Worm (Caenorhabditis elegans) whole organism, mixed stage, embryonic: Measurements from ENCODE around the gene F22E12.3.

Experiments
- M03D4.4 ChIP-seq: sonication (generic microtip); optimal IDR thresholded peaks from 2 replicates; lab custom pipeline; 2017; ENCODE audit warnings: mild to moderate bottlenecking, missing genetic modification characterization, missing compliant biosample characterization
- bed-3 ChIP-seq: fragments of 200-800 bp; sonication (Bioruptor generic); optimal IDR thresholded peaks from 3 replicates; lab custom pipeline; 2018; ENCODE audit warnings: mild to moderate bottlenecking, missing genetic modification characterization, moderate library complexity, missing compliant biosample characterization
- blmp-1 ChIP-seq: fragments of 150-350 bp; optimal IDR thresholded peaks from 2 replicates; lab custom pipeline; 2014; ENCODE audit warnings: missing biosample characterization, missing genetic modification characterization
- ceh-39 ChIP-seq: fragments of 150-350 bp; optimal IDR thresholded peaks from 2 replicates; lab custom pipeline; 2014; ENCODE audit warnings: missing biosample characterization, missing genetic modification characterization
- ceh-43 ChIP-seq: fragments of 200-800 bp; sonication (Bioruptor generic); optimal IDR thresholded peaks from 2 replicates; lab custom pipeline; 2018; ENCODE audit warnings: mild to moderate bottlenecking, missing genetic modification characterization, moderate library complexity, missing compliant biosample characterization
- ces-1 ChIP-seq: fragments of 150-350 bp; optimal IDR thresholded peaks from 2 replicates; lab custom pipeline; 2014; ENCODE audit warnings: missing biosample characterization, missing genetic modification reagents, missing genetic modification characterization
- cnd-1 ChIP-seq: fragments of 200-800 bp; sonication (Bioruptor generic); optimal IDR thresholded peaks from 2 replicates; lab custom pipeline; 2018; ENCODE audit warnings: mild to moderate bottlenecking, missing genetic modification characterization, missing compliant biosample characterization
- drap-1 ChIP-seq: fragments of 200-800 bp; sonication (Bioruptor generic); optimal IDR thresholded peaks from 3 replicates; lab custom pipeline; 2018; ENCODE audit warnings: mild to moderate bottlenecking, missing genetic modification characterization, missing compliant biosample characterization
- elt-1 ChIP-seq: sonication (generic microtip); optimal IDR thresholded peaks from 2 replicates; lab custom pipeline; 2017; ENCODE audit warnings: missing genetic modification characterization, mild to moderate bottlenecking, missing compliant biosample characterization, antibody characterized with exemption, moderate library complexity, borderline replicate concordance; ENCODE audit not compliant: insufficient read depth
- elt-3 ChIP-seq: fragments of 150-350 bp; optimal IDR thresholded peaks from 2 replicates; lab custom pipeline; 2014; ENCODE audit warnings: missing biosample characterization, missing genetic modification characterization
- flh-1 ChIP-seq: fragments of 200-800 bp; sonication (Bioruptor generic); optimal IDR thresholded peaks from 2 replicates; lab custom pipeline; 2018; ENCODE audit warnings: mild to moderate bottlenecking, missing genetic modification characterization, moderate library complexity, missing compliant biosample characterization
- ham-2 ChIP-seq: fragments of 200-800 bp; sonication (Bioruptor generic); optimal IDR thresholded peaks from 2 replicates; lab custom pipeline; 2018; ENCODE audit warnings: mild to moderate bottlenecking, missing genetic modification characterization, missing compliant biosample characterization
- hlh-1 ChIP-seq: fragments of 150-350 bp; optimal IDR thresholded peaks from 2 replicates; lab custom pipeline; 2014; ENCODE audit warnings: missing biosample characterization, missing genetic modification reagents, missing genetic modification characterization
- lin-13 ChIP-seq: fragments of 150-350 bp; optimal IDR thresholded peaks from 2 replicates; lab custom pipeline; 2014; ENCODE audit warnings: missing biosample characterization, missing genetic modification characterization
- lin-32 ChIP-seq: fragments of 200-800 bp; sonication (Bioruptor generic); optimal IDR thresholded peaks from 2 replicates; lab custom pipeline; 2018; ENCODE audit warnings: mild to moderate bottlenecking, missing genetic modification characterization, missing compliant biosample characterization
- lsy-2 ChIP-seq: fragments of 150-350 bp; optimal IDR thresholded peaks from 2 replicates; lab custom pipeline; 2014; ENCODE audit warnings: missing biosample characterization, missing genetic modification characterization
- mab-5 ChIP-seq: fragments of 150-350 bp; optimal IDR thresholded peaks from 2 replicates; lab custom pipeline; 2014; ENCODE audit warnings: missing biosample characterization, missing genetic modification characterization
- mep-1 ChIP-seq: fragments of 150-350 bp; optimal IDR thresholded peaks from 2 replicates; lab custom pipeline; 2017; ENCODE audit warnings: missing biosample characterization, missing genetic modification reagents, missing genetic modification characterization, inconsistent platforms
- mls-2 ChIP-seq: sonication (generic microtip); optimal IDR thresholded peaks from 2 replicates; lab custom pipeline; 2016; ENCODE audit warnings: mild to moderate bottlenecking, missing genetic modification characterization, moderate library complexity, missing compliant biosample characterization
- nhr-12 ChIP-seq: fragments of 150-350 bp; optimal IDR thresholded peaks from 2 replicates; lab custom pipeline; 2014; ENCODE audit warnings: missing biosample characterization, missing genetic modification characterization
- nhr-2 ChIP-seq: fragments of 150-350 bp; optimal IDR thresholded peaks from 2 replicates; lab custom pipeline; 2014; ENCODE audit warnings: missing biosample characterization, missing genetic modification characterization
- nhr-237 ChIP-seq: fragments of 150-350 bp; optimal IDR thresholded peaks from 2 replicates; lab custom pipeline; 2014; ENCODE audit warnings: missing biosample characterization, missing genetic modification characterization
- nhr-28 ChIP-seq: fragments of 150-350 bp; optimal IDR thresholded peaks from 2 replicates; lab custom pipeline; 2014; ENCODE audit warnings: missing biosample characterization, missing genetic modification characterization
- nhr-76 ChIP-seq: sonication (generic microtip); optimal IDR thresholded peaks from 2 replicates; lab custom pipeline; 2017; ENCODE audit warnings: missing biosample characterization, missing genetic modification characterization
- pha-4 ChIP-seq: fragments of 150-350 bp; optimal IDR thresholded peaks from 2 replicates; lab custom pipeline; 2018; ENCODE audit warnings: missing biosample characterization, missing genetic modification reagents, missing genetic modification characterization
- sptf-1 ChIP-seq: sonication (generic microtip); optimal IDR thresholded peaks from 2 replicates; lab custom pipeline; 2017; ENCODE audit warnings: mild to moderate bottlenecking, missing genetic modification characterization, moderate library complexity, missing compliant biosample characterization
- tbx-8 ChIP-seq: fragments of 200-800 bp; sonication (Bioruptor generic); optimal IDR thresholded peaks from 2 replicates; lab custom pipeline; 2018; ENCODE audit warnings: mild to moderate bottlenecking, missing genetic modification characterization, moderate library complexity, missing compliant biosample characterization
- unc-120 ChIP-seq: sonication (generic microtip); optimal IDR thresholded peaks from 2 replicates; lab custom pipeline; 2017; ENCODE audit warnings: missing genetic modification characterization, missing compliant biosample characterization; ENCODE audit not compliant: poor library complexity, severe bottlenecking
- unc-39 ChIP-seq: fragments of 150-350 bp; optimal IDR thresholded peaks from 2 replicates; lab custom pipeline; 2014; ENCODE audit warnings: missing biosample characterization, missing genetic modification characterization
- unc-62 ChIP-seq: fragments of 150-350 bp; optimal IDR thresholded peaks from 2 replicates; lab custom pipeline; 2014; ENCODE audit warnings: missing biosample characterization, missing genetic modification reagents, missing genetic modification characterization
- zip-8 ChIP-seq: fragments of 150-350 bp; optimal IDR thresholded peaks from 2 replicates; lab custom pipeline; 2014; ENCODE audit warnings: missing biosample characterization, missing genetic modification characterization
- ztf-11 ChIP-seq: fragments of 150-350 bp; optimal IDR thresholded peaks from 2 replicates; lab custom pipeline; 2014; ENCODE audit warnings: missing biosample characterization, missing genetic modification characterization

F22E12.3 gene

DNA sequence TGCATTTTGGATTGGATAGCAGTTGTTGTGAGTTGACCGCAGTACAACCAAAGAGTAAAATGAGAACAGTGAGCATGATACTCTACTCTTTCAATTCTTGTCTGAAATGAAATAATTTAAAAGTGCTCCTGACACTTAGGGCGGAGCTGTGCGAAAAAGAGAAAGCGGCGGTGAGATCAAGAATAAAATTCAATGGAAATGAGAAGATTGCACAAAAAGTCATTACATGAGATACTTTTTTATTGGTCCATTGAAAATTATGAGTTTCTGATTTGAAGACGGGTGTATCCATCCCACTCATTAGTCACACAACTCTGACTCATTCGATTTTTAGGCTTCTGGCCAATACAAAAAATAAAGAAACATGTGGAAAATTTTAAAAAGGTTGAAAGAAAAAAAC lies 5.9 kb downstream of the F22E12.3 start, which contains the start of gene F22E12.1:
TSS of gene F22E12.1 (minus strand) at position 101 of the 400 bp plus-strand sequence.
- no peak for TF ChIP-seq mab-5 (tag; lab: Kevin White, UChicago)
- no peak for TF ChIP-seq ztf-11 (tag; lab: Kevin White, UChicago)
- no peak for TF ChIP-seq drap-1
- no peak for TF ChIP-seq cnd-1 (tag; lab: Kevin White, UChicago)
- TF ChIP-seq nhr-28 (tag; lab: Kevin White, UChicago): no peak
- no peak for TF ChIP-seq nhr-76
- no peak for TF ChIP-seq sptf-1
- no peak for TF ChIP-seq pha-4 (tag; lab: Kevin White, UChicago)
- TF ChIP-seq lin-13 (tag; lab: Kevin White, UChicago): no peak
- no peak for TF ChIP-seq ceh-43
- no peak for TF ChIP-seq M03D4.4 (tag; lab: Kevin White, UChicago)
- no peak for TF ChIP-seq unc-39 (tag; lab: Kevin White, UChicago)
- TF ChIP-seq elt-3 (tag; lab: Kevin White, UChicago): no peak

- TF ChIP-seq unc-120 (tag; lab: Kevin White, UChicago) (no peak), unc-62 (GFP tag; lab: Kevin White, UChicago) (no peak), blmp-1 (no peak), ztf-11 (tag; lab: Kevin White, UChicago) (no peak), flh-1 (no peak), cnd-1 (tag; lab: Kevin White, UChicago) (no peak), lin-32 (GFP tag; lab: Kevin White, UChicago) (no peak), elt-1 (tag; lab: Kevin White, UChicago) (no peak), nhr-28 (tag; lab: Kevin White, UChicago) (no peak), mep-1 (tag; lab: Kevin White, UChicago) (no peak), nhr-2 (tag; lab: Kevin White, UChicago) (no peak), mls-2 (tag; lab: Kevin White, UChicago) (no peak), ham-2 (GFP tag; lab: Kevin White, UChicago) (no peak), unc-39 (tag; lab: Kevin White, UChicago) (no peak), nhr-12 (tag; lab: Kevin White, UChicago) (no peak)
- TF ChIP-seq, all 35 proteins: peak for 0
Measured at ce11 chrV:10453466-10453865, 9.7 kb downstream of the F22E12.3 start, which contains the start of gene Y32F6A.5. Gene Y32F6A.5, minus strand, starts transcription at chrV:10453605.

ce11 chrV:10441135-10442024 lies 21.8 kb downstream of the F22E12.3 start, which contains the start of gene pap-1:
Gene pap-1, plus strand, starts transcription at chrV:10441974.
- TF ChIP-seq unc-120 (tag; lab: Kevin White, UChicago) (peak; percentile 8), lsy-2 (peak; percentile 61), unc-62 (GFP tag; lab: Kevin White, UChicago) (no peak)

DNA sequence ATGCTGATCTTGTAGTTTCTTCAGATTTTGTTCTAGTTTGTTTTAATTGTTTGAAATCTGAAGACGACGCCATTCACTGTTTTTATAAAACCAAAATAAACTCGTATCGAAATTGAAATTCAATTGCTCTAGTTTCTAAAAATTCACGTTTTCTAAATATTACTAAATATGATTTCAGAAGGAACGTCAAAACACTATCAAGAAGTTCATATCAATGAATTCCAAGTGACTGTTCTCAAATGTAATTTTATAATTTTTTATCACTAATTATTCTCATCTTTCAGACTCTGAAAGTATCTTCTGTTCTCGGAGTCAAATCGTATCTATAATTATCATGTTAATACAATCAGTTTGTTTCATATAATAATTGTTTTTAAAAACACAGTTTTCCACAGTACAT lies 22.5 kb downstream of the F22E12.3 start, which contains the start of gene snf-10:
TSS of gene snf-10 (minus strand) at position 101 of the 400 bp plus-strand sequence.
- TF ChIP-seq M03D4.4 (tag; lab: Kevin White, UChicago) (no peak), pha-4 (tag; lab: Kevin White, UChicago) (no peak), ceh-43 (no peak), bed-3 (GFP tag; lab: Kevin White, UChicago) (no peak), nhr-12 (tag; lab: Kevin White, UChicago) (no peak), ceh-39 (tag; lab: Kevin White, UChicago) (no peak), unc-120 (tag; lab: Kevin White, UChicago) (no peak), mep-1 (tag; lab: Kevin White, UChicago) (no peak), sptf-1 (no peak), tbx-8 (GFP tag; lab: Kevin White, UChicago) (no peak), drap-1 (no peak), zip-8 (tag; lab: Kevin White, UChicago) (no peak)

DNA sequence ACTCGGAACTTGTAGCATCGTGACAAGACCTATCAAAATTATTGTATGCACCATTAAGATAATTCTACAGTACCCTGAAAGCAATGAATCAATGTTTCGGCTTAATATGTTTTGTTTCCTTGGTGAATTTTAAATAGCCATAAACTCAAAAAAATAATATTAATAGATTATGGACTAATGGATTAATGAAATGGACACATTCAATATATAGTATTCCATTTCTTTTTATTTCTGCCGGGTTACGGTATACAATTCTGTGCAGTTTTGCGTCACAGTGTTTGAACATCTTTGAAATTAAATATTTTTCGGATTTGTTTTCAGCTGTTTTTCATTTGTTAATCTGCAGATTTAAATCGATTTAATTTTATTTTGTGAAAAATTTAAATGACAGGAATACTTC lies 26.6 kb downstream of the F22E12.3 start, which contains the start of gene set-22:
TSS of gene set-22 (plus strand) at position 301 of the 400 bp plus-strand sequence.
- TF ChIP-seq pha-4 (tag; lab: Kevin White, UChicago): no peak
- TF ChIP-seq elt-3 (tag; lab: Kevin White, UChicago): no peak
- no peak for TF ChIP-seq ham-2 (GFP tag; lab: Kevin White, UChicago)
- no peak for TF ChIP-seq mls-2 (tag; lab: Kevin White, UChicago)
- no peak for TF ChIP-seq nhr-2 (tag; lab: Kevin White, UChicago)
- no peak for TF ChIP-seq hlh-1 (tag; lab: Kevin White, UChicago)
- no peak for TF ChIP-seq ztf-11 (tag; lab: Kevin White, UChicago)
- TF ChIP-seq nhr-28 (tag; lab: Kevin White, UChicago): no peak
- no peak for TF ChIP-seq nhr-237 (tag; lab: Kevin White, UChicago)
- no peak for TF ChIP-seq ces-1 (GFP tag; lab: Kevin White, UChicago)
- no peak for TF ChIP-seq blmp-1
- TF ChIP-seq, all 35 proteins: peak for 0
